Worm (Caenorhabditis elegans): ENCODE results near the gene T22F7.4.

T22F7.4 gene

ce11 chrIII:482739-483138, 44.0 kb downstream of the T22F7.4 start (continued):
- TF ChIP-seq irx-1 (tag; optimal IDR thresholded peaks at IDR 0.05) (peak; percentile 11), ztf-4 (tag; optimal IDR thresholded peaks at IDR 0.05) (no peak), elt-2 (tag; optimal IDR thresholded peaks at IDR 0.05) (no peak), lin-15B (tag; optimal IDR thresholded peaks at IDR 0.05) (no peak), Y116A8C.19 (tag; optimal IDR thresholded peaks at IDR 0.05; ENCODE audit: borderline replicate concordance) (no peak), skn-1 (tag; optimal IDR thresholded peaks at IDR 0.05) (no peak), jun-1 (tag; optimal IDR thresholded peaks at IDR 0.05) (peak; percentile 1), efl-3 (GFP tag; optimal IDR thresholded peaks at IDR 0.05) (no peak), nhr-85 (tag) (peak; percentile 50), pag-3 (tag; optimal IDR thresholded peaks at IDR 0.05; ENCODE audit: borderline replicate concordance, insufficient read depth) (no peak), pax-3 (tag; optimal IDR thresholded peaks at IDR 0.05) (peak; percentile 97), aha-1 (tag; optimal IDR thresholded peaks at IDR 0.05) (no peak), ceh-63 (GFP tag; optimal IDR thresholded peaks at IDR 0.05) (no peak), lin-39 (tag; optimal IDR thresholded peaks at IDR 0.05) (no peak), ces-1 (GFP tag; optimal IDR thresholded peaks at IDR 0.05) (no peak), unc-30 (tag; optimal IDR thresholded peaks at IDR 0.05) (no peak), nhr-77 (tag; optimal IDR thresholded peaks at IDR 0.05) (no peak), mdl-1 (tag; optimal IDR thresholded peaks at IDR 0.05) (no peak), hlh-4 (tag; optimal IDR thresholded peaks at IDR 0.05) (no peak), aly-2 (tag; optimal IDR thresholded peaks at IDR 0.05) (no peak), zip-4 (GFP tag; optimal IDR thresholded peaks at IDR 0.05) (no peak), unc-62 (GFP tag; optimal IDR thresholded peaks at IDR 0.05) (no peak), lsy-2 (tag; optimal IDR thresholded peaks at IDR 0.05) (peak in 1 of 2 experiments; percentile 55), tlp-1 (tag; optimal IDR thresholded peaks at IDR 0.05) (no peak), lin-35 (GFP tag; optimal IDR thresholded peaks at IDR 0.05) (no peak), unc-130 (tag; optimal IDR thresholded peaks at IDR 0.05) (no peak), ceh-90 (tag; optimal IDR thresholded peaks at IDR 0.05) (no peak), ama-1 (optimal IDR thresholded peaks at IDR 0.05) (no peak), dpl-1 (GFP tag; optimal IDR thresholded peaks at IDR 0.05) (no peak), nhr-47 (tag; optimal IDR thresholded peaks at IDR 0.05) (peak; percentile 91), fkh-4 (tag; optimal IDR thresholded peaks at IDR 0.05; ENCODE audit: borderline replicate concordance) (peak; percentile 80), alr-1 (tag; optimal IDR thresholded peaks at IDR 0.05; ENCODE audit: borderline replicate concordance) (no peak), pqm-1 (tag; optimal IDR thresholded peaks at IDR 0.05) (no peak), vab-15 (tag; optimal IDR thresholded peaks at IDR 0.05) (no peak), xbp-1 (tag; optimal IDR thresholded peaks at IDR 0.05) (peak; percentile 6), C34B4.2 (tag; optimal IDR thresholded peaks at IDR 0.05) (no peak), blmp-1 (tag; optimal IDR thresholded peaks at IDR 0.05) (no peak), mab-9 (GFP tag; IDR thresholded peaks at IDR 0.05) (no peak), C04F5.9 (tag; optimal IDR thresholded peaks at IDR 0.05) (no peak), hlh-17 (GFP tag; optimal IDR thresholded peaks at IDR 0.05; ENCODE audit: borderline replicate concordance) (no peak), zag-1 (tag; optimal IDR thresholded peaks at IDR 0.05) (no peak), dsc-1 (tag; optimal IDR thresholded peaks at IDR 0.05) (peak; percentile 100), fkh-8 (tag; optimal IDR thresholded peaks at IDR 0.05) (peak; percentile 95), F16B12.6 (tag; optimal IDR thresholded peaks at IDR 0.05) (no peak), ceh-82 (tag; optimal IDR thresholded peaks at IDR 0.05) (no peak), efl-1 (optimal IDR thresholded peaks at IDR 0.05) (no peak), efl-1 (GFP tag; optimal IDR thresholded peaks at IDR 0.05 in 1 of 2) (no peak), egl-27 (tag; optimal IDR thresholded peaks at IDR 0.05) (no peak), elt-3 (tag; optimal IDR thresholded peaks at IDR 0.05) (no peak), fos-1 (tag; optimal IDR thresholded peaks at IDR 0.05) (no peak), mep-1 (tag; optimal IDR thresholded peaks at IDR 0.05) (no peak), tbx-2 (tag; optimal IDR thresholded peaks at IDR 0.05) (no peak), nhr-19 (GFP tag; conservative IDR thresholded peaks at IDR 0.05) (0 out of 2 replicates have a peak, but pooled peaks have one; percentile 10), unc-98 (GFP tag; IDR thresholded peaks at IDR 0.05) (no peak)
